Worm (Caenorhabditis elegans) whole organism, L3 larva: Measurements from ENCODE around the gene ntl-3.

Experiments used
- ama-1 ChIP-seq: fragments of 150-350 bp; optimal IDR thresholded peaks from 2 replicates; lab custom pipeline; 2018
- fkh-10 ChIP-seq: sonication (generic microtip); optimal IDR thresholded peaks from 2 replicates; lab custom pipeline; 2017; ENCODE audit warnings: missing biosample characterization, missing genetic modification reagents, missing genetic modification characterization
- jun-1 ChIP-seq: fragments of 150-350 bp; optimal IDR thresholded peaks from 2 replicates; lab custom pipeline; 2014; ENCODE audit warnings: missing biosample characterization, missing genetic modification reagents, missing genetic modification characterization
- lin-39 ChIP-seq: fragments of 150-350 bp; optimal IDR thresholded peaks from 2 replicates; lab custom pipeline; 2018; ENCODE audit warnings: missing biosample characterization, missing genetic modification reagents, missing genetic modification characterization
- nhr-23 ChIP-seq: fragments of 150-350 bp; optimal IDR thresholded peaks from 2 replicates; lab custom pipeline; 2014; ENCODE audit warnings: missing biosample characterization, missing genetic modification reagents, missing genetic modification characterization
- nhr-237 ChIP-seq: fragments of 150-350 bp; optimal IDR thresholded peaks from 2 replicates; lab custom pipeline; 2014; ENCODE audit warnings: missing biosample characterization, missing genetic modification characterization
- nhr-28 ChIP-seq: fragments of 150-350 bp; optimal IDR thresholded peaks from 2 replicates; lab custom pipeline; 2014; ENCODE audit warnings: missing biosample characterization, missing genetic modification characterization
- snpc-4 ChIP-seq: fragments of 150-350 bp; optimal IDR thresholded peaks from 2 replicates; lab custom pipeline; 2014; ENCODE audit warnings: missing biosample characterization, missing genetic modification characterization

DNA sequence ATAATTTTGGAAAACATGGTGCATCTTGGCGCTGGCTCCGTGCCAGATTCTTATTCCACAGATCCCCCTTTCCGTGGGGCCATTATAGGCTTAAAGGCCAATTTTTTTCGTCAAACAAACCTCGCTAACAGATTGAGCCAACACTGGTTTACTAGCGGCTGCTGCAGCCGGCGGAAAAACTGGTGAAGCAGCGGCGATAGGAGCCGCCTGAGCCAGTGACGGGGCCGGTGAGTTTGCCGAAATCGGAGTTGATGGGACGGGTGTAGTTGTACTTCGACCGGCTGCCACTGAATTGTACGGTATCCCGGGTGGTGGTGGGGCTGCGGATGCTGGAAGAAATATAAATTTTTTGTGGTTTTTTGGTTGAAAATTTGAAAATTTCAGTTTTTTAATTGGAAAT is 4.5 kb downstream of the ntl-3 start:
- TF ChIP-seq nhr-237 (tag; lab: Kevin White, UChicago) (no peak), ama-1 (lab: Kevin White, UChicago) (no peak), snpc-4 (no peak), nhr-28 (tag; lab: Kevin White, UChicago) (no peak), nhr-23 (no peak), fkh-10 (no peak), jun-1 (tag; lab: Kevin White, UChicago) (no peak), lin-39 (no peak)
